Worm (Caenorhabditis elegans) whole organism, L1 larva: ENCODE results near the gene nfki-1.

Experiments
- C34B4.2 ChIP-seq: sonication (generic microtip); optimal IDR thresholded peaks from 2 replicates; lab custom pipeline; 2017; ENCODE audit warnings: mild to moderate bottlenecking, missing genetic modification characterization, missing compliant biosample characterization
- ama-1 ChIP-seq: fragments of 150-350 bp; optimal IDR thresholded peaks from 2 replicates; lab custom pipeline; 2014
- ceh-8 ChIP-seq: fragments of 200-800 bp; sonication (Bioruptor generic); optimal IDR thresholded peaks from 2 replicates; lab custom pipeline; 2018; ENCODE audit warnings: mild to moderate bottlenecking, missing genetic modification characterization, moderate library complexity, missing compliant biosample characterization
- dsc-1 ChIP-seq: sonication (generic microtip); optimal IDR thresholded peaks from 2 replicates; lab custom pipeline; 2016; ENCODE audit warnings: mild to moderate bottlenecking, missing genetic modification characterization, missing compliant biosample characterization
- efl-1 ChIP-seq, 4 experiments: fragments of 150-350 bp; optimal IDR thresholded peaks in 3 of 4; peaks in 1 of 4; 1 replicate in 1 of 4; 2 replicates in 3 of 4; lab custom pipeline; 2014; ENCODE audit warnings: missing biosample characterization in 2 of 4, missing genetic modification characterization in 2 of 4, missing genetic modification reagents in 2 of 4
- egl-13 ChIP-seq: sonication (generic microtip); optimal IDR thresholded peaks from 2 replicates; lab custom pipeline; 2016; ENCODE audit warnings: missing genotype, missing genetic modification reagents, missing genetic modification characterization, missing compliant biosample characterization
- egl-27 ChIP-seq, 2 experiments: fragments of 150-350 bp in 1 of 2; sonication (generic microtip); optimal IDR thresholded peaks; 3 replicates each; lab custom pipeline; 2017 to 2018; ENCODE audit warnings: missing biosample characterization in 2 of 2, missing genetic modification characterization in 2 of 2, missing genetic modification reagents in 2 of 2
- elt-3 ChIP-seq, 6 experiments: fragments of 150-350 bp in 1 of 6; sonication (generic microtip); optimal IDR thresholded peaks; 2 replicates each; lab custom pipeline; 2017 to 2018; ENCODE audit warnings: missing biosample characterization in 6 of 6, missing genetic modification characterization in 6 of 6, inconsistent platforms in 1 of 6
- fkh-8 ChIP-seq: sonication (generic microtip); optimal IDR thresholded peaks from 2 replicates; lab custom pipeline; 2016; ENCODE audit warnings: mild to moderate bottlenecking, missing genetic modification characterization, missing compliant biosample characterization
- fos-1 ChIP-seq: fragments of 150-350 bp; optimal IDR thresholded peaks from 2 replicates; lab custom pipeline; 2014; ENCODE audit warnings: missing biosample characterization, missing genetic modification characterization
- hlh-17 ChIP-seq: fragments of 200-800 bp; sonication (Bioruptor generic); optimal IDR thresholded peaks from 2 replicates; lab custom pipeline; 2018; ENCODE audit warnings: missing genetic modification characterization, mild to moderate bottlenecking, missing compliant biosample characterization, moderate library complexity, borderline replicate concordance
- hlh-4 ChIP-seq: sonication (generic microtip); optimal IDR thresholded peaks from 2 replicates; lab custom pipeline; 2016; ENCODE audit warnings: mild to moderate bottlenecking, missing genetic modification characterization, missing compliant biosample characterization
- hpl-2 ChIP-seq: fragments of 150-350 bp; optimal IDR thresholded peaks from 2 replicates; lab custom pipeline; 2014; ENCODE audit warnings: missing biosample characterization, missing genetic modification reagents, missing genetic modification characterization
- irx-1 ChIP-seq: sonication (generic microtip); optimal IDR thresholded peaks from 2 replicates; lab custom pipeline; 2016; ENCODE audit warnings: missing genetic modification characterization, missing compliant biosample characterization
- lin-14 ChIP-seq: fragments of 200-800 bp; sonication (Bioruptor generic); optimal IDR thresholded peaks from 2 replicates; lab custom pipeline; 2018; ENCODE audit warnings: mild to moderate bottlenecking, missing genetic modification characterization, moderate library complexity, missing compliant biosample characterization
- lin-35 ChIP-seq, 2 experiments: fragments of 150-350 bp; optimal IDR thresholded peaks; 2 replicates each; lab custom pipeline; 2014; ENCODE audit warnings: missing biosample characterization in 2 of 2, missing genetic modification characterization in 2 of 2, missing genetic modification reagents in 2 of 2
- lin-39 ChIP-seq: fragments of 150-350 bp; optimal IDR thresholded peaks from 2 replicates; lab custom pipeline; 2014; ENCODE audit warnings: missing biosample characterization, missing genetic modification reagents, missing genetic modification characterization
- lir-3 ChIP-seq: sonication (generic microtip); optimal IDR thresholded peaks from 2 replicates; lab custom pipeline; 2016; ENCODE audit warnings: mild to moderate bottlenecking, missing genetic modification characterization, moderate library complexity, missing compliant biosample characterization; ENCODE audit not compliant: poor library complexity
- lsy-2 ChIP-seq, 2 experiments: fragments of 150-350 bp; optimal IDR thresholded peaks; 2 replicates each; lab custom pipeline; 2014; ENCODE audit warnings: missing biosample characterization in 2 of 2, missing genetic modification characterization in 2 of 2
- mab-9 ChIP-seq: fragments of 200-800 bp; sonication (Bioruptor generic); IDR thresholded peaks from 2 replicates; pipeline ENCODE4 v1.3.6; 2022; ENCODE audit warnings: missing genetic modification reagents, missing genetic modification characterization, missing compliant biosample characterization
- mdl-1 ChIP-seq, 2 experiments: fragments of 150-350 bp; optimal IDR thresholded peaks; 2 replicates each; lab custom pipeline; 2014 to 2017; ENCODE audit warnings: missing biosample characterization in 2 of 2, missing genetic modification characterization in 2 of 2, inconsistent platforms in 1 of 2
- mep-1 ChIP-seq: fragments of 150-350 bp; optimal IDR thresholded peaks from 2 replicates; lab custom pipeline; 2014; ENCODE audit warnings: missing biosample characterization, missing genetic modification characterization
- nhr-20 ChIP-seq: sonication (generic microtip); optimal IDR thresholded peaks from 2 replicates; lab custom pipeline; 2016; ENCODE audit warnings: mild to moderate bottlenecking, missing genetic modification characterization, missing compliant biosample characterization
- nhr-47 ChIP-seq: sonication (generic microtip); optimal IDR thresholded peaks from 2 replicates; lab custom pipeline; 2016; ENCODE audit warnings: mild to moderate bottlenecking, missing genetic modification characterization, moderate library complexity, missing compliant biosample characterization
- nhr-71 ChIP-seq: sonication (generic microtip); optimal IDR thresholded peaks from 2 replicates; lab custom pipeline; 2016; ENCODE audit warnings: mild to moderate bottlenecking, missing genetic modification characterization, moderate library complexity, missing compliant biosample characterization
- nhr-76 ChIP-seq: sonication (generic microtip); optimal IDR thresholded peaks from 2 replicates; lab custom pipeline; 2017; ENCODE audit warnings: missing biosample characterization, missing genetic modification characterization
- nhr-77 ChIP-seq: fragments of 150-350 bp; optimal IDR thresholded peaks from 2 replicates; lab custom pipeline; 2014; ENCODE audit warnings: missing biosample characterization, missing genetic modification characterization
- nhr-85 ChIP-seq: sonication (generic microtip); peaks from one replicate; lab custom pipeline; 2016; ENCODE audit warnings: missing genetic modification characterization, inconsistent platforms, missing compliant biosample characterization
- nhr-90 ChIP-seq: sonication (generic microtip); optimal IDR thresholded peaks from 2 replicates; lab custom pipeline; 2016; ENCODE audit warnings: mild to moderate bottlenecking, missing genetic modification characterization, missing compliant biosample characterization; ENCODE audit not compliant: poor library complexity
- pag-3 ChIP-seq: sonication (generic microtip); optimal IDR thresholded peaks from 2 replicates; lab custom pipeline; 2017; ENCODE audit warnings: missing genetic modification characterization, mild to moderate bottlenecking, missing compliant biosample characterization, antibody characterized with exemption, borderline replicate concordance; ENCODE audit not compliant: insufficient read depth
- rnt-1 ChIP-seq: sonication (generic microtip); optimal IDR thresholded peaks from 2 replicates; lab custom pipeline; 2016; ENCODE audit warnings: mild to moderate bottlenecking, missing genetic modification characterization, moderate library complexity, missing compliant biosample characterization
- snu-23 ChIP-seq: sonication (generic microtip); optimal IDR thresholded peaks from 2 replicates; lab custom pipeline; 2016; ENCODE audit warnings: missing genetic modification characterization, missing compliant biosample characterization
- swsn-7 ChIP-seq: sonication (generic microtip); optimal IDR thresholded peaks from 2 replicates; lab custom pipeline; 2016; ENCODE audit warnings: missing genetic modification characterization, missing compliant biosample characterization
- tlp-1 ChIP-seq: fragments of 150-350 bp; optimal IDR thresholded peaks from 2 replicates; lab custom pipeline; 2014; ENCODE audit warnings: missing biosample characterization, missing genetic modification characterization
- unc-130 ChIP-seq: fragments of 150-350 bp; optimal IDR thresholded peaks from 2 replicates; lab custom pipeline; 2017; ENCODE audit warnings: missing biosample characterization, missing genetic modification characterization, inconsistent platforms
- unc-62 ChIP-seq: fragments of 150-350 bp; optimal IDR thresholded peaks from 2 replicates; lab custom pipeline; 2014; ENCODE audit warnings: missing biosample characterization, missing genetic modification reagents, missing genetic modification characterization
- unc-86 ChIP-seq: sonication (generic microtip); optimal IDR thresholded peaks from 2 replicates; lab custom pipeline; 2016; ENCODE audit warnings: missing genetic modification characterization, missing compliant biosample characterization
- unc-98 ChIP-seq: fragments of 200-800 bp; sonication (Bioruptor generic); IDR thresholded peaks from 2 replicates; pipeline ENCODE4 v1.3.6; 2022; ENCODE audit warnings: missing genetic modification characterization, missing compliant biosample characterization
- xbp-1 ChIP-seq: sonication (generic microtip); optimal IDR thresholded peaks from 2 replicates; lab custom pipeline; 2016; ENCODE audit warnings: missing genetic modification characterization, missing compliant biosample characterization
- ztf-4 ChIP-seq: fragments of 150-350 bp; optimal IDR thresholded peaks from 2 replicates; lab custom pipeline; 2014; ENCODE audit warnings: missing biosample characterization, missing genetic modification characterization

The nfki-1 gene

ce11 chrX:15342744-15343259, 12.2 kb upstream of the nfki-1 start (continued):
- TF ChIP-seq hlh-17 (GFP tag; lab: Kevin White, UChicago) (no peak), unc-98 (GFP tag; lab: Robert Waterston, UW) (no peak), mep-1 (tag; lab: Kevin White, UChicago) (peak; percentile 4), lir-3 (tag; lab: Kevin White, UChicago) (no peak), rnt-1 (tag; lab: Kevin White, UChicago) (no peak), nhr-76 (tag; lab: Kevin White, UChicago) (no peak), hlh-4 (no peak), C34B4.2 (tag; lab: Kevin White, UChicago) (no peak), lin-14 (GFP tag; lab: Kevin White, UChicago) (no peak)
- TF ChIP-seq, all 84 proteins: peak for 4

- no peak for TF ChIP-seq fos-1
- peak; percentile 74 for TF ChIP-seq hlh-4
- TF ChIP-seq lin-14 (GFP tag; lab: Kevin White, UChicago): peak; percentile 60
- peak; percentile 76 for TF ChIP-seq fkh-8
- no peak for TF ChIP-seq irx-1 (tag; lab: Kevin White, UChicago)
- no peak for TF ChIP-seq lin-35 (GFP tag; optimal IDR thresholded peaks at IDR 0.05; lab: Kevin White, UChicago)
- TF ChIP-seq tlp-1: no peak
- TF ChIP-seq nhr-85 (tag; lab: Kevin White, UChicago): no peak
- TF ChIP-seq efl-1 (optimal IDR thresholded peaks at IDR 0.05; lab: Kevin White, UChicago): no peak
- TF ChIP-seq efl-1 (GFP tag; optimal IDR thresholded peaks at IDR 0.05 in 1 of 2; lab: Kevin White, UChicago): peak in 1 of 2 experiments; percentile 71
- no peak for TF ChIP-seq snu-23
- no peak for TF ChIP-seq pag-3 (tag; lab: Kevin White, UChicago)
- TF ChIP-seq lsy-2 (tag; optimal IDR thresholded peaks at IDR 0.05; lab: Kevin White, UChicago): peak in 1 of 2 experiments; percentile 18
- no peak for TF ChIP-seq mab-9
- peak; percentile 11 for TF ChIP-seq xbp-1 (tag; lab: Kevin White, UChicago)
- peak; percentile 44 for TF ChIP-seq nhr-20 (tag; lab: Kevin White, UChicago)
- peak; percentile 78 for TF ChIP-seq nhr-47 (tag; lab: Kevin White, UChicago)
- TF ChIP-seq egl-27 (tag; optimal IDR thresholded peaks at IDR 0.05; lab: Kevin White, UChicago): no peak
- TF ChIP-seq unc-130 (tag; lab: Kevin White, UChicago): no peak
- TF ChIP-seq hpl-2: no peak
- no peak for TF ChIP-seq ama-1 (lab: Kevin White, UChicago)
- no peak for TF ChIP-seq nhr-76 (tag; lab: Kevin White, UChicago)
- TF ChIP-seq mep-1 (tag; lab: Kevin White, UChicago): peak; percentile 35
- peak; percentile 28 for TF ChIP-seq ztf-4 (tag; lab: Kevin White, UChicago)
- no peak for TF ChIP-seq unc-86 (tag; lab: Kevin White, UChicago)
- peak; percentile 26 for TF ChIP-seq egl-13 (tag; lab: Kevin White, UChicago)
- no peak for TF ChIP-seq nhr-90
- TF ChIP-seq nhr-71 (tag; lab: Kevin White, UChicago): peak; percentile 72
- no peak for TF ChIP-seq C34B4.2 (tag; lab: Kevin White, UChicago)
- no peak for TF ChIP-seq nhr-77 (tag; lab: Kevin White, UChicago)
- TF ChIP-seq elt-3 (tag; optimal IDR thresholded peaks at IDR 0.05; lab: Kevin White, UChicago): no peak
- no peak for TF ChIP-seq lin-39 (tag; lab: Kevin White, UChicago)
- no peak for TF ChIP-seq ceh-8 (GFP tag; lab: Kevin White, UChicago)
- no peak for TF ChIP-seq mdl-1 (tag; optimal IDR thresholded peaks at IDR 0.05; lab: Kevin White, UChicago)
- peak; percentile 58 for TF ChIP-seq dsc-1 (tag; lab: Kevin White, UChicago)
- no peak for TF ChIP-seq unc-62 (GFP tag; lab: Kevin White, UChicago)
- TF ChIP-seq swsn-7 (tag; lab: Kevin White, UChicago): peak; percentile 17
Measured at ce11 chrX:15343971-15344370, 11.1 kb upstream of the nfki-1 start.
